Worm (Caenorhabditis elegans): Measurements from ENCODE around the gene spe-36.

ce11 chrIV:11640915-11641314 is 48.9 kb upstream of the spe-36 start, which contains the start of gene ttr-50:
- TF ChIP-seq unc-39 (tag; optimal IDR thresholded peaks at IDR 0.05) = no peak
- TF ChIP-seq elt-3 (tag; optimal IDR thresholded peaks at IDR 0.05) = no peak
- no peak for TF ChIP-seq M03D4.4 (tag; optimal IDR thresholded peaks at IDR 0.05)
- no peak for TF ChIP-seq snpc-4 (tag; optimal IDR thresholded peaks at IDR 0.05)
- TF ChIP-seq nhr-237 (tag; optimal IDR thresholded peaks at IDR 0.05) = no peak
- TF ChIP-seq drap-1 (GFP tag; optimal IDR thresholded peaks at IDR 0.05) = no peak
